Worm (Caenorhabditis elegans) whole organism, mixed stage, embryonic: ENCODE results near the gene Y55F3C.17.

Experiments used
- ces-1 ChIP-seq: fragments of 150-350 bp; optimal IDR thresholded peaks from 2 replicates; lab custom pipeline; 2014; ENCODE audit warnings: missing biosample characterization, missing genetic modification reagents, missing genetic modification characterization
- elt-3 ChIP-seq: fragments of 150-350 bp; optimal IDR thresholded peaks from 2 replicates; lab custom pipeline; 2014; ENCODE audit warnings: missing biosample characterization, missing genetic modification characterization
- nhr-2 ChIP-seq: fragments of 150-350 bp; optimal IDR thresholded peaks from 2 replicates; lab custom pipeline; 2014; ENCODE audit warnings: missing biosample characterization, missing genetic modification characterization
- nhr-237 ChIP-seq: fragments of 150-350 bp; optimal IDR thresholded peaks from 2 replicates; lab custom pipeline; 2014; ENCODE audit warnings: missing biosample characterization, missing genetic modification characterization
- nhr-28 ChIP-seq: fragments of 150-350 bp; optimal IDR thresholded peaks from 2 replicates; lab custom pipeline; 2014; ENCODE audit warnings: missing biosample characterization, missing genetic modification characterization
- nhr-76 ChIP-seq: sonication (generic microtip); optimal IDR thresholded peaks from 2 replicates; lab custom pipeline; 2017; ENCODE audit warnings: missing biosample characterization, missing genetic modification characterization
- pha-4 ChIP-seq: fragments of 150-350 bp; optimal IDR thresholded peaks from 2 replicates; lab custom pipeline; 2018; ENCODE audit warnings: missing biosample characterization, missing genetic modification reagents, missing genetic modification characterization
- sem-2 ChIP-seq: fragments of 200-800 bp; sonication (Bioruptor generic); optimal IDR thresholded peaks from 2 replicates; lab custom pipeline; 2018; ENCODE audit warnings: mild to moderate bottlenecking, missing genetic modification characterization, missing compliant biosample characterization
- snpc-4 ChIP-seq: fragments of 150-350 bp; optimal IDR thresholded peaks from 2 replicates; lab custom pipeline; 2014; ENCODE audit warnings: missing biosample characterization, missing genetic modification characterization
- unc-62 ChIP-seq: fragments of 150-350 bp; optimal IDR thresholded peaks from 2 replicates; lab custom pipeline; 2014; ENCODE audit warnings: missing biosample characterization, missing genetic modification reagents, missing genetic modification characterization

DNA sequence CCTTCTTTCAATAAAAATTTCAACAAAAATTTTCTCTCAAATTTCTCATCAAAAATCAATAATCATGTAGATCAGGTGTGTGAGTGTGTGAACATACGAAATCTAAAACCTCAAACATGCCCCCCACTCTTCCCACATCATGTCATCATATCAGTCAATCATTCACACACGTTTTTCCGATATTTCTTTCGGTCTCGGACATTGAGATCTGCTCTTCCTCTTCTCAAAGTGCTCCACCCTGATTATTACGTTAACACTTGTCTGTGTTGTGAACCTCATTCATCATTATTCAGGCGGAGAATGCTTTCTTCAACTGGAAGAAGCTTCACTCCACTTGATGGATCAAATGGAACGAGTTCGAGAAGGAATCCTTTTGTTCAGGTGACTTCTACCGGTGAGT is 38.2 kb upstream of the Y55F3C.17 start, which contains the start of gene kvs-5:
- TF ChIP-seq pha-4 (no peak), snpc-4 (no peak), nhr-2 (tag; lab: Kevin White, UChicago) (no peak), ces-1 (no peak), nhr-237 (tag; lab: Kevin White, UChicago) (no peak), nhr-76 (no peak), elt-3 (no peak), unc-62 (peak; percentile 79), sem-2 (GFP tag; lab: Kevin White, UChicago) (no peak), nhr-28 (tag; lab: Kevin White, UChicago) (no peak)
